Fruit fly (Drosophila melanogaster): Measurements from ENCODE around the gene CG8031.

CG8031 gene

dm6 chr3R:12985828-12986530, 25.1 kb downstream of the CG8031 start, which contains the start of gene CG31342 (continued):
- TF ChIP-seq CG13624 (GFP tag; optimal IDR thresholded peaks at IDR 0.05) (peak; percentile 67), zen (tag; optimal IDR thresholded peaks at IDR 0.05) (peak; percentile 48), Dip3 (GFP tag; optimal IDR thresholded peaks at IDR 0.05) (no peak), chm (GFP tag; IDR thresholded peaks at IDR 0.05) (no peak), CG18619 (GFP tag; optimal IDR thresholded peaks at IDR 0.05) (peak; percentile 2), CG34422 (GFP tag; IDR thresholded peaks at IDR 0.05) (no peak), ro (GFP tag; IDR thresholded peaks at IDR 0.05) (no peak), NfI (GFP tag; optimal IDR thresholded peaks at IDR 0.05) (peak; percentile 19), emc (GFP tag; optimal IDR thresholded peaks at IDR 0.05) (no peak), C15 (GFP tag; IDR thresholded peaks at IDR 0.05) (no peak), Vsx1 (GFP tag; optimal IDR thresholded peaks at IDR 0.05) (no peak), peb (GFP tag; IDR thresholded peaks at IDR 0.05) (no peak), Hr51 (GFP tag; optimal IDR thresholded peaks at IDR 0.05) (no peak), eve (GFP tag; optimal IDR thresholded peaks at IDR 0.05) (no peak), CG8290 (GFP tag; optimal IDR thresholded peaks at IDR 0.05) (no peak), CG8290 (tag; optimal IDR thresholded peaks at IDR 0.05) (no peak), Neu2 (GFP tag; optimal IDR thresholded peaks at IDR 0.05; ENCODE audit: borderline replicate concordance) (no peak), CG17328 (GFP tag; IDR thresholded peaks at IDR 0.05) (no peak; the same call in 1 of the 2 replicates), sqz (GFP tag; optimal IDR thresholded peaks at IDR 0.05) (no peak), NK7.1 (GFP tag; optimal IDR thresholded peaks at IDR 0.05) (no peak), sima (GFP tag; optimal IDR thresholded peaks at IDR 0.05) (no peak), croc (GFP tag; conservative IDR thresholded peaks at IDR 0.05) (no peak), al (GFP tag; IDR thresholded peaks at IDR 0.05) (no peak), lab (GFP tag; optimal IDR thresholded peaks at IDR 0.05) (no peak), CG6254 (GFP tag; optimal IDR thresholded peaks at IDR 0.05) (no peak), CG11695 (GFP tag; IDR thresholded peaks at IDR 0.05) (no peak), CG9797 (GFP tag; optimal IDR thresholded peaks at IDR 0.05) (no peak), jigr1 (GFP tag; IDR thresholded peaks at IDR 0.05) (no peak), Lim3 (GFP tag; IDR thresholded peaks at IDR 0.05) (no peak), CG4404 (GFP tag; IDR thresholded peaks at IDR 0.05) (no peak), B-H2 (GFP tag; optimal IDR thresholded peaks at IDR 0.05) (no peak), pnt (GFP tag; optimal IDR thresholded peaks at IDR 0.05) (no peak), Hr39 (optimal IDR thresholded peaks at IDR 0.05) (no peak), Dfd (GFP tag; optimal IDR thresholded peaks at IDR 0.05) (no peak), CG6813 (GFP tag; optimal IDR thresholded peaks at IDR 0.05) (no peak), CG6791 (GFP tag; IDR thresholded peaks at IDR 0.05; ENCODE audit: partially characterized antibody) (peak; percentile 59; the same call in 2 of the 3 replicates), CG8089 (GFP tag; optimal IDR thresholded peaks at IDR 0.05) (no peak), ems (GFP tag; optimal IDR thresholded peaks at IDR 0.05) (no peak), Nf-YC (tag; optimal IDR thresholded peaks at IDR 0.05) (no peak), CG7271 (tag; optimal IDR thresholded peaks at IDR 0.05) (peak; percentile 50), CG10565 (GFP tag; optimal IDR thresholded peaks at IDR 0.05) (no peak), CG12299 (tag; optimal IDR thresholded peaks at IDR 0.05) (no peak), CG2202 (tag; optimal IDR thresholded peaks at IDR 0.05) (peak; percentile 2), Optix (GFP tag; IDR thresholded peaks at IDR 0.05) (no peak), fru (optimal IDR thresholded peaks at IDR 0.05) (no peak), CG11560 (tag; IDR thresholded peaks at IDR 0.05) (no peak), CG10274 (GFP tag; optimal IDR thresholded peaks at IDR 0.05) (no peak), CG3838 (GFP tag; optimal IDR thresholded peaks at IDR 0.05) (no peak), hbn (GFP tag; IDR thresholded peaks at IDR 0.05; ENCODE audit: partially characterized antibody) (peak; percentile 60), Sin3A (optimal IDR thresholded peaks at IDR 0.05) (peak; percentile 12), CG2199 (GFP tag; IDR thresholded peaks at IDR 0.05) (no peak), CG3407 (GFP tag; optimal IDR thresholded peaks at IDR 0.05) (no peak), CTCF (GFP tag; optimal IDR thresholded peaks at IDR 0.05) (no peak)
